Fruit fly (Drosophila melanogaster) Kc167 (cell line): ENCODE results near the gene CG34290.

Experiments used
- Myc ChIP-seq: fragments of >200 bp; optimal IDR thresholded peaks from 2 replicates; lab custom pipeline; 2017; ENCODE audit warnings: missing external identifiers
- Sin3A ChIP-seq: fragments of >200 bp; optimal IDR thresholded peaks from 2 replicates; lab custom pipeline; 2018; ENCODE audit warnings: missing external identifiers
- h ChIP-seq: fragments of >200 bp; optimal IDR thresholded peaks from 3 replicates; lab custom pipeline; 2018; ENCODE audit warnings: missing external identifiers
- insv ChIP-seq: fragments of >200 bp; optimal IDR thresholded peaks from 3 replicates; lab custom pipeline; 2018; ENCODE audit warnings: missing external identifiers
- psq ChIP-seq: fragments of >200 bp; optimal IDR thresholded peaks from 2 replicates; lab custom pipeline; 2017; ENCODE audit warnings: missing external identifiers

dm6 chr3R:24283582-24284085, 6.0 kb downstream of the CG34290 start, which contains the start of gene CG6356:
- TF ChIP-seq Sin3A (lab: Kevin White, UChicago) (no peak), h (lab: Kevin White, UChicago) (no peak), psq (lab: Kevin White, UChicago) (no peak), Myc (lab: Kevin White, UChicago) (no peak), insv (no peak)
